Worm (Caenorhabditis elegans): Measurements from ENCODE around the gene unc-6.

ce11 chrX:6845934-6846333 lies 43.5 kb upstream of the unc-6 start, which contains the start of gene C53B7.2:
- TF ChIP-seq snpc-4 (tag; optimal IDR thresholded peaks at IDR 0.05) = no peak
- no peak for TF ChIP-seq elt-3 (tag; optimal IDR thresholded peaks at IDR 0.05)
- TF ChIP-seq fos-1 (tag; optimal IDR thresholded peaks at IDR 0.05) = no peak
- TF ChIP-seq mab-5 (tag; optimal IDR thresholded peaks at IDR 0.05) = peak; percentile 72
- no peak for TF ChIP-seq ztf-4 (tag; optimal IDR thresholded peaks at IDR 0.05)
